Worm (Caenorhabditis elegans) whole organism, mixed stage, embryonic: ENCODE data around the gene dao-2.

Experiments used
- bed-3 ChIP-seq: fragments of 200-800 bp; sonication (Bioruptor generic); optimal IDR thresholded peaks from 3 replicates; lab custom pipeline; 2018; ENCODE audit warnings: mild to moderate bottlenecking, missing genetic modification characterization, moderate library complexity, missing compliant biosample characterization
- blmp-1 ChIP-seq: fragments of 150-350 bp; optimal IDR thresholded peaks from 2 replicates; lab custom pipeline; 2014; ENCODE audit warnings: missing biosample characterization, missing genetic modification characterization
- ces-1 ChIP-seq: fragments of 150-350 bp; optimal IDR thresholded peaks from 2 replicates; lab custom pipeline; 2014; ENCODE audit warnings: missing biosample characterization, missing genetic modification reagents, missing genetic modification characterization
- elt-1 ChIP-seq: sonication (generic microtip); optimal IDR thresholded peaks from 2 replicates; lab custom pipeline; 2017; ENCODE audit warnings: missing genetic modification characterization, mild to moderate bottlenecking, missing compliant biosample characterization, antibody characterized with exemption, moderate library complexity, borderline replicate concordance; ENCODE audit not compliant: insufficient read depth
- hlh-1 ChIP-seq: fragments of 150-350 bp; optimal IDR thresholded peaks from 2 replicates; lab custom pipeline; 2014; ENCODE audit warnings: missing biosample characterization, missing genetic modification reagents, missing genetic modification characterization
- lsy-2 ChIP-seq: fragments of 150-350 bp; optimal IDR thresholded peaks from 2 replicates; lab custom pipeline; 2014; ENCODE audit warnings: missing biosample characterization, missing genetic modification characterization
- nhr-76 ChIP-seq: sonication (generic microtip); optimal IDR thresholded peaks from 2 replicates; lab custom pipeline; 2017; ENCODE audit warnings: missing biosample characterization, missing genetic modification characterization
- snpc-4 ChIP-seq: fragments of 150-350 bp; optimal IDR thresholded peaks from 2 replicates; lab custom pipeline; 2014; ENCODE audit warnings: missing biosample characterization, missing genetic modification characterization
- sptf-1 ChIP-seq: sonication (generic microtip); optimal IDR thresholded peaks from 2 replicates; lab custom pipeline; 2017; ENCODE audit warnings: mild to moderate bottlenecking, missing genetic modification characterization, moderate library complexity, missing compliant biosample characterization
- tbx-8 ChIP-seq: fragments of 200-800 bp; sonication (Bioruptor generic); optimal IDR thresholded peaks from 2 replicates; lab custom pipeline; 2018; ENCODE audit warnings: mild to moderate bottlenecking, missing genetic modification characterization, moderate library complexity, missing compliant biosample characterization
- unc-120 ChIP-seq: sonication (generic microtip); optimal IDR thresholded peaks from 2 replicates; lab custom pipeline; 2017; ENCODE audit warnings: missing genetic modification characterization, missing compliant biosample characterization; ENCODE audit not compliant: poor library complexity, severe bottlenecking
- unc-39 ChIP-seq: fragments of 150-350 bp; optimal IDR thresholded peaks from 2 replicates; lab custom pipeline; 2014; ENCODE audit warnings: missing biosample characterization, missing genetic modification characterization

DNA sequence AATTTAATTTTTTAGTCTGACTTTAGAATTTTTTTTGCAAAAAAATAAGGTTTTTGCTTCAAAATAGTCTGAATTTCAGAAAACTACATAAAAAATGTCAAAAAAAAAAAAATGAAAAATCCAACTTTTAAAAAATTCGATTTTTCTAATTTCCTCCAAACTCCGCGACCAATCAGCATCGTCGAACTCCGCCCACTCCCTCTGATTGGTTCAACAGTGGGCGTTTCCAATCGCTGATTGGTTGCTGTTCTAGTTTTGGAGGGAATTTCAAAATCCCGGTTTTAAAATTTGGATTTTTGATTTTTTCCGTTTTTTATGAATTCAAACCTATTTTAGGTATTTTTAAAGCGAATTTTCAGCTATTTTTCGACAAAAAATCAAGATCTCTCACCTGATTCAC lies 38.1 kb downstream of the dao-2 start:
- no peak for TF ChIP-seq sptf-1 (tag; lab: Kevin White, UChicago)
- TF ChIP-seq elt-1 (tag; lab: Kevin White, UChicago): no peak
- no peak for TF ChIP-seq blmp-1
- no peak for TF ChIP-seq ces-1
- no peak for TF ChIP-seq unc-120 (tag; lab: Kevin White, UChicago)
- TF ChIP-seq tbx-8 (GFP tag; lab: Kevin White, UChicago): no peak
- TF ChIP-seq nhr-76 (tag; lab: Kevin White, UChicago): no peak
- TF ChIP-seq unc-39 (tag; lab: Kevin White, UChicago): no peak
- TF ChIP-seq bed-3 (GFP tag; lab: Kevin White, UChicago): no peak
- TF ChIP-seq lsy-2 (tag; lab: Kevin White, UChicago): no peak
- TF ChIP-seq snpc-4 (tag; lab: Kevin White, UChicago): no peak
- no peak for TF ChIP-seq hlh-1
